Worm (Caenorhabditis elegans) whole organism, L4 larva: ENCODE measurements around the gene ife-2.

Source experiments
- daf-19 ChIP-seq: fragments of 200-800 bp; sonication (Bioruptor generic); conservative IDR thresholded peaks from 2 replicates; pipeline ENCODE4 v1.3.6; 2022; ENCODE audit warnings: missing genetic modification characterization, missing compliant biosample characterization
- mxl-3 ChIP-seq: fragments of 200-800 bp; sonication (Bioruptor generic); optimal IDR thresholded peaks from 2 replicates; lab custom pipeline; 2018; ENCODE audit warnings: mild to moderate bottlenecking, missing genetic modification characterization, missing compliant biosample characterization
- nhr-237 ChIP-seq: sonication (generic microtip); optimal IDR thresholded peaks from 2 replicates; lab custom pipeline; 2017; ENCODE audit warnings: missing biosample characterization, missing genetic modification characterization
- spr-1 ChIP-seq: sonication (generic microtip); optimal IDR thresholded peaks from 2 replicates; lab custom pipeline; 2016; ENCODE audit warnings: mild to moderate bottlenecking, missing genetic modification characterization, missing compliant biosample characterization
- zfp-3 ChIP-seq: fragments of 200-800 bp; sonication (Bioruptor generic); conservative IDR thresholded peaks from 2 replicates; pipeline ENCODE4 v1.3.6; 2022; ENCODE audit warnings: missing genetic modification reagents, missing genetic modification characterization, missing compliant biosample characterization

- TF ChIP-seq zfp-3 (GFP tag; lab: Robert Waterston, UW) (no peak), nhr-237 (no peak), daf-19 (GFP tag; lab: Robert Waterston, UW) (no peak), spr-1 (tag; lab: Kevin White, UChicago) (no peak), mxl-3 (GFP tag; lab: Kevin White, UChicago) (no peak)
These were observed 8.0 kb upstream of the ife-2 start, which contains the start of gene R04A9.9 for ce11 chrX:390469-390868.
